Worm (Caenorhabditis elegans) whole organism, L3 larva: Measurements from ENCODE around the gene oxi-1.

Experiments
- R02D3.7 ChIP-seq: fragments of 150-350 bp; optimal IDR thresholded peaks from 2 replicates; lab custom pipeline; 2014; ENCODE audit warnings: missing biosample characterization, missing genetic modification characterization
- elt-3 ChIP-seq, 3 experiments: fragments of 150-350 bp in 1 of 3; sonication (generic microtip) in 2 of 3; optimal IDR thresholded peaks; 2 replicates in 2 of 3; 4 replicates in 1 of 3; lab custom pipeline; 2014 to 2017; ENCODE audit warnings: missing biosample characterization in 3 of 3, missing genetic modification characterization in 3 of 3
- fos-1 ChIP-seq: fragments of 150-350 bp; optimal IDR thresholded peaks from 2 replicates; lab custom pipeline; 2014; ENCODE audit warnings: missing biosample characterization, missing genetic modification characterization
- nhr-11 ChIP-seq: fragments of 150-350 bp; optimal IDR thresholded peaks from 2 replicates; lab custom pipeline; 2014; ENCODE audit warnings: missing biosample characterization, missing genetic modification characterization
- nhr-28 ChIP-seq: fragments of 150-350 bp; optimal IDR thresholded peaks from 2 replicates; lab custom pipeline; 2014; ENCODE audit warnings: missing biosample characterization, missing genetic modification characterization
- sea-2 ChIP-seq: fragments of 150-350 bp; sonication (generic microtip); optimal IDR thresholded peaks from 4 replicates; lab custom pipeline; 2014; ENCODE audit warnings: missing biosample characterization, missing genetic modification reagents, missing genetic modification characterization
- snpc-4 ChIP-seq: fragments of 150-350 bp; optimal IDR thresholded peaks from 2 replicates; lab custom pipeline; 2014; ENCODE audit warnings: missing biosample characterization, missing genetic modification characterization
- unc-62 ChIP-seq: fragments of 150-350 bp; sonication (generic microtip); optimal IDR thresholded peaks from 4 replicates; lab custom pipeline; 2014; ENCODE audit warnings: missing biosample characterization, missing genetic modification reagents, missing genetic modification characterization
- ztf-4 ChIP-seq: fragments of 150-350 bp; optimal IDR thresholded peaks from 2 replicates; lab custom pipeline; 2014; ENCODE audit warnings: missing biosample characterization, missing genetic modification characterization

- TF ChIP-seq snpc-4 (tag; lab: Kevin White, UChicago) (no peak), R02D3.7 (tag; lab: Kevin White, UChicago) (no peak), fos-1 (tag; lab: Kevin White, UChicago) (no peak), sea-2 (GFP tag; lab: Kevin White, UChicago) (no peak), nhr-11 (tag; lab: Kevin White, UChicago) (no peak), ztf-4 (no peak), unc-62 (GFP tag; lab: Kevin White, UChicago) (no peak), nhr-28 (tag; lab: Kevin White, UChicago) (no peak), elt-3 (tag; optimal IDR thresholded peaks at IDR 0.05; lab: Kevin White, UChicago) (no peak)
Measured at ce11 chrIII:10822494-10823113, 35.5 kb upstream of the oxi-1 start.
